Fruit fly (Drosophila melanogaster) whole organism, adult: ENCODE measurements around the gene Kr-h2.
A peak's percentile ranks its signal among the peaks of the same experiment; 100 is the strongest.

Experiments
- CG11617 ChIP-seq: fragments of 200-800 bp; sonication (Bioruptor generic); optimal IDR thresholded peaks from 2 replicates; lab custom pipeline; 2017; ENCODE audit warnings: mild to moderate bottlenecking, missing biosample characterization, missing genetic modification reagents, missing genetic modification characterization
- CG12768 ChIP-seq: fragments of 200-800 bp; sonication (Bioruptor generic); optimal IDR thresholded peaks from 2 replicates; lab custom pipeline; 2017; ENCODE audit warnings: missing biosample characterization, missing genetic modification characterization, mild to moderate bottlenecking, moderate library complexity, missing genetic modification reagents
- CG14711 ChIP-seq: fragments of 200-800 bp; sonication (Bioruptor generic); optimal IDR thresholded peaks from 2 replicates; lab custom pipeline; 2018; ENCODE audit warnings: missing biosample characterization, mild to moderate bottlenecking, missing genetic modification characterization, moderate library complexity
- CG1620 ChIP-seq: fragments of 200-800 bp; sonication (Bioruptor generic); optimal IDR thresholded peaks from 2 replicates; lab custom pipeline; 2016; ENCODE audit warnings: missing biosample characterization, missing genetic modification characterization
- CG33017 ChIP-seq: fragments of 200-800 bp; sonication (Bioruptor generic); optimal IDR thresholded peaks from 2 replicates; lab custom pipeline; 2018; ENCODE audit warnings: missing biosample characterization, mild to moderate bottlenecking, missing genetic modification characterization, moderate library complexity
- CG5204 ChIP-seq: fragments of 200-800 bp; sonication (Bioruptor generic); optimal IDR thresholded peaks from 2 replicates; lab custom pipeline; 2016; ENCODE audit warnings: missing biosample characterization, missing genetic modification characterization
- CG7045 ChIP-seq: fragments of 200-800 bp; sonication (Bioruptor generic); optimal IDR thresholded peaks from 2 replicates; lab custom pipeline; 2017; ENCODE audit warnings: missing biosample characterization, mild to moderate bottlenecking, missing genetic modification characterization
- CG7101 ChIP-seq: fragments of 200-800 bp; sonication (Bioruptor generic); optimal IDR thresholded peaks from 2 replicates; lab custom pipeline; 2018; ENCODE audit warnings: missing biosample characterization, mild to moderate bottlenecking, missing genetic modification characterization, moderate library complexity
- Clk ChIP-seq: fragments of 200-800 bp; sonication (Bioruptor generic); optimal IDR thresholded peaks from 2 replicates; lab custom pipeline; 2017; ENCODE audit warnings: missing biosample characterization, missing genetic modification characterization
- Crg-1 ChIP-seq: fragments of 200-800 bp; sonication (Bioruptor generic); optimal IDR thresholded peaks from 2 replicates; lab custom pipeline; 2016; ENCODE audit warnings: missing biosample characterization, missing genetic modification characterization
- Hr96 ChIP-seq: fragments of 200-800 bp; sonication (Bioruptor generic); optimal IDR thresholded peaks from 2 replicates; lab custom pipeline; 2016; ENCODE audit warnings: missing biosample characterization, missing genetic modification characterization
- Mnt ChIP-seq: fragments of 200-800 bp; sonication (Bioruptor generic); optimal IDR thresholded peaks from 2 replicates; lab custom pipeline; 2016; ENCODE audit warnings: missing biosample characterization, mild to moderate bottlenecking, missing genetic modification characterization
- bab1 ChIP-seq: fragments of 200-800 bp; sonication (Bioruptor generic); optimal IDR thresholded peaks from 3 replicates; lab custom pipeline; 2019; ENCODE audit warnings: missing biosample characterization, mild to moderate bottlenecking, missing genetic modification characterization, moderate library complexity
- cic ChIP-seq: fragments of 200-800 bp; sonication (Bioruptor generic); optimal IDR thresholded peaks from 2 replicates; lab custom pipeline; 2017; ENCODE audit warnings: missing biosample characterization, mild to moderate bottlenecking, missing genetic modification characterization, moderate library complexity
- cnc ChIP-seq, 2 experiments: fragments of >200 bp; optimal IDR thresholded peaks; 2 replicates each; lab custom pipeline; 2017
- kay ChIP-seq: fragments of 200-800 bp; sonication (Bioruptor generic); peaks from one replicate; lab custom pipeline; 2016; ENCODE audit warnings: missing biosample characterization, missing genetic modification characterization, borderline replicate concordance
- ovo ChIP-seq: fragments of 200-800 bp; sonication (Bioruptor generic); optimal IDR thresholded peaks from 2 replicates; lab custom pipeline; 2016; ENCODE audit warnings: missing biosample characterization, missing genetic modification characterization
- pad ChIP-seq: fragments of 200-800 bp; sonication (Bioruptor generic); optimal IDR thresholded peaks from 3 replicates; lab custom pipeline; 2017; ENCODE audit warnings: missing biosample characterization, missing genetic modification characterization, mild to moderate bottlenecking, moderate library complexity, missing genetic modification reagents
- tj ChIP-seq: fragments of 200-800 bp; sonication (Bioruptor generic); optimal IDR thresholded peaks from 3 replicates; lab custom pipeline; 2017; ENCODE audit warnings: missing biosample characterization, mild to moderate bottlenecking, missing genetic modification characterization, moderate library complexity
- toe ChIP-seq: fragments of 200-800 bp; sonication (Bioruptor generic); optimal IDR thresholded peaks from 2 replicates; lab custom pipeline; 2016; ENCODE audit warnings: missing biosample characterization, missing genetic modification characterization

Kr-h2 gene

dm6 chr2L:6047528-6048160 is 23.1 kb upstream of the Kr-h2 start, which contains the start of gene IPIP:
Gene IPIP (plus strand): TSS chr2L:6048002.
- TF ChIP-seq Mnt = peak; percentile 91
- TF ChIP-seq Crg-1 (GFP tag; lab: Kevin White, UChicago) = no peak
- TF ChIP-seq CG33017 (tag; lab: Kevin White, UChicago) = no peak
- peak; percentile 44 for TF ChIP-seq pad (GFP tag; lab: Kevin White, UChicago)
- TF ChIP-seq tj (GFP tag; lab: Kevin White, UChicago) = peak; percentile 25
- peak; percentile 32 for TF ChIP-seq CG12768 (GFP tag; lab: Kevin White, UChicago)
- peak; percentile 3 for TF ChIP-seq Hr96 (GFP tag; lab: Kevin White, UChicago)
- TF ChIP-seq ovo (GFP tag; lab: Kevin White, UChicago) = peak; percentile 43
- peak; percentile 2 for TF ChIP-seq cic
- TF ChIP-seq toe = no peak
- peak; percentile 20 for TF ChIP-seq CG14711
- no peak for TF ChIP-seq Clk (GFP tag; lab: Kevin White, UChicago)
- TF ChIP-seq CG11617 = peak; percentile 35
- peak; percentile 17 for TF ChIP-seq CG1620
- no peak for TF ChIP-seq CG7045 (GFP tag; lab: Kevin White, UChicago)
- no peak for TF ChIP-seq cnc (optimal IDR thresholded peaks at IDR 0.05; lab: Kevin White, UChicago)
- TF ChIP-seq bab1 (GFP tag; lab: Kevin White, UChicago) = peak; percentile 72
- TF ChIP-seq CG7101 (tag; lab: Kevin White, UChicago) = peak; percentile 54
- TF ChIP-seq CG5204 (GFP tag; lab: Kevin White, UChicago) = no peak
- TF ChIP-seq kay (GFP tag; lab: Kevin White, UChicago) = no peak

dm6 chr2L:6048542-6048941 is 22.2 kb upstream of the Kr-h2 start, which contains the start of the genes CG34179 and slmo:
Gene CG34179 (minus strand): TSS chr2L:6048706.
Gene slmo (minus strand): TSS chr2L:6048706.
- no peak for TF ChIP-seq CG11617
- peak; percentile 84 for TF ChIP-seq tj (GFP tag; lab: Kevin White, UChicago)

dm6 chr2L:6050575-6050974 is 20.2 kb upstream of the Kr-h2 start, which contains the start of gene CG9135:
Gene CG9135 (plus strand): TSS chr2L:6050800.
- TF ChIP-seq CG33017 (tag; lab: Kevin White, UChicago) (no peak), bab1 (GFP tag; lab: Kevin White, UChicago) (peak; percentile 24)

dm6 chr2L:6051212-6051621 is 19.6 kb upstream of the Kr-h2 start:
- TF ChIP-seq CG12768 (GFP tag; lab: Kevin White, UChicago) = peak; percentile 90
- TF ChIP-seq Mnt = peak; percentile 66
- peak; percentile 95 for TF ChIP-seq Hr96 (GFP tag; lab: Kevin White, UChicago)
- peak; percentile 94 for TF ChIP-seq CG7045 (GFP tag; lab: Kevin White, UChicago)
- TF ChIP-seq cic = peak; percentile 60
- peak; percentile 34 for TF ChIP-seq Crg-1 (GFP tag; lab: Kevin White, UChicago)
- TF ChIP-seq Clk (GFP tag; lab: Kevin White, UChicago) = peak; percentile 47
- peak; percentile 90 for TF ChIP-seq toe
- TF ChIP-seq CG33017 (tag; lab: Kevin White, UChicago) = peak; percentile 96
- TF ChIP-seq tj (GFP tag; lab: Kevin White, UChicago) = peak; percentile 71
- peak; percentile 95 for TF ChIP-seq bab1 (GFP tag; lab: Kevin White, UChicago)
- TF ChIP-seq CG14711 = peak; percentile 88
- TF ChIP-seq ovo (GFP tag; lab: Kevin White, UChicago) = peak; percentile 3
- TF ChIP-seq CG5204 (GFP tag; lab: Kevin White, UChicago) = no peak
- TF ChIP-seq pad (GFP tag; lab: Kevin White, UChicago) = peak; percentile 59
- no peak for TF ChIP-seq kay (GFP tag; lab: Kevin White, UChicago)
- TF ChIP-seq CG7101 (tag; lab: Kevin White, UChicago) = peak; percentile 94
- no peak for TF ChIP-seq cnc (optimal IDR thresholded peaks at IDR 0.05; lab: Kevin White, UChicago)
- peak; percentile 57 for TF ChIP-seq CG1620
- TF ChIP-seq CG11617 = peak; percentile 94

DNA sequence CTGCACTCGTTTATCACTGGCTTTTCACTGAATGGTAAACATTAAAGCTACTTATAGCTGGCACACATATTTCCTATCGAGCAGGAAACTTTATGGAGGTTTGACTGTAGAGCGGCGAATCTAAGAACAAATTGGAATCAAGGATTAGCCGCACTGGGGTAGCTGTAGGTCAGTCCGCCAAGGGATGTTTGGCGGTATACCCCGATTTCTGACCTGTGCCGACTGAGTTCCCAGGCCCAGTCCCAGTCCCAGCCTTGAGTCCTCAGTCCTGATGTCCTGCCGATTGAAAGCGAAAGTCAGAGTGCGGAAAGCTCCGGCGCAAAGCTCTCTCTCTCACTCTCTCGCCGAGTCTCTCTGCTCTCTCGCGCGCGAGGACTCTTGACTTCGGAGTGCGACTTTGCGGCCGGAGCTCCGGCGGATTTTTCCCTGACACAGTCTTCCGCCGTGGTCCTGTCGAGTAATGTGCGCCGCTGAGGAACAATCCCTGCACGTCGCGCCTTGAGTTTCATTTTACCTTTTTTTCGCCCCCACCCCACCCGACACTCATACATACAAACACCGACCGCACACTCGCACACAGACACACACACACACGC is 16.8 kb upstream of the Kr-h2 start, which contains the start of gene CG13995:
CG13995 (plus strand) TSS at position 429 of the 596 bp plus-strand sequence.
- TF ChIP-seq cnc (optimal IDR thresholded peaks at IDR 0.05; lab: Kevin White, UChicago) (no peak), CG11617 (no peak), cic (no peak), toe (no peak), CG33017 (tag; lab: Kevin White, UChicago) (no peak), Clk (GFP tag; lab: Kevin White, UChicago) (no peak), CG5204 (GFP tag; lab: Kevin White, UChicago) (no peak), CG14711 (no peak), CG12768 (GFP tag; lab: Kevin White, UChicago) (no peak), pad (GFP tag; lab: Kevin White, UChicago) (no peak), Hr96 (GFP tag; lab: Kevin White, UChicago) (no peak), Crg-1 (GFP tag; lab: Kevin White, UChicago) (no peak), CG7045 (GFP tag; lab: Kevin White, UChicago) (no peak), CG7101 (tag; lab: Kevin White, UChicago) (no peak), Mnt (no peak), tj (GFP tag; lab: Kevin White, UChicago) (no peak)

dm6 chr2L:6060210-6060609 is 10.6 kb upstream of the Kr-h2 start, which contains the start of gene CG34180:
Gene CG34180 (plus strand): TSS chr2L:6060510.
- TF ChIP-seq tj (GFP tag; lab: Kevin White, UChicago) = no peak
- TF ChIP-seq ovo (GFP tag; lab: Kevin White, UChicago) = no peak
